Fruit fly (Drosophila melanogaster): ENCODE data around the gene CG11537.

Gene CG11537

dm6 chr3L:3083329-3084083 lies 59.8 kb downstream of the CG11537 start (continued):
- TF ChIP-seq z (GFP tag; IDR thresholded peaks at IDR 0.05) (peak; percentile 80), cwo (GFP tag; optimal IDR thresholded peaks at IDR 0.05) (peak; percentile 71), Abd-B (GFP tag; optimal IDR thresholded peaks at IDR 0.05) (no peak), kay (GFP tag; optimal IDR thresholded peaks at IDR 0.05) (peak; percentile 20), Nf-YA (GFP tag; IDR thresholded peaks at IDR 0.05) (0 out of 2 replicates have a peak, but pooled peaks have one; percentile 12), dpn (GFP tag; optimal IDR thresholded peaks at IDR 0.05) (peak; percentile 12 to 30), lov (optimal IDR thresholded peaks at IDR 0.05) (no peak), lov (GFP tag; IDR thresholded peaks at IDR 0.05) (no peak), kah (GFP tag; optimal IDR thresholded peaks at IDR 0.05) (peak; percentile 22), CG33557 (GFP tag; optimal IDR thresholded peaks at IDR 0.05) (peak; percentile 80), fd64A (GFP tag; optimal IDR thresholded peaks at IDR 0.05) (peak; percentile 78), gcm (GFP tag; optimal IDR thresholded peaks at IDR 0.05) (no peak), CG10267 (tag; optimal IDR thresholded peaks at IDR 0.05) (peak; percentile 16), Spps (tag; optimal IDR thresholded peaks at IDR 0.05) (peak; percentile 47), toy (GFP tag; IDR thresholded peaks at IDR 0.05) (no peak; the same call in 1 of the 2 replicates), esg (GFP tag; conservative IDR thresholded peaks at IDR 0.05) (no peak), sqz (GFP tag; optimal IDR thresholded peaks at IDR 0.05) (peak; percentile 11), Gug (GFP tag; IDR thresholded peaks at IDR 0.05) (peak; percentile 16; the same call in 1 of the 4 replicates), ham (GFP tag; IDR thresholded peaks at IDR 0.05) (no peak), prd (optimal IDR thresholded peaks at IDR 0.05) (no peak), prd (GFP tag; IDR thresholded peaks at IDR 0.05) (no peak), Ravus (GFP tag; IDR thresholded peaks at IDR 0.05) (no peak), CG11723 (GFP tag; optimal IDR thresholded peaks at IDR 0.05) (peak; percentile 43), maf-S (GFP tag; optimal IDR thresholded peaks at IDR 0.05) (no peak), yki (optimal IDR thresholded peaks at IDR 0.05) (no peak), CG9609 (GFP tag; optimal IDR thresholded peaks at IDR 0.05) (peak; percentile 31), CG43689 (GFP tag; IDR thresholded peaks at IDR 0.05) (no peak), CG11247 (GFP tag; IDR thresholded peaks at IDR 0.05) (no peak), CG6175 (GFP tag; IDR thresholded peaks at IDR 0.05) (no peak), MBD-R2 (GFP tag; IDR thresholded peaks at IDR 0.05) (no peak), CG14860 (GFP tag; IDR thresholded peaks at IDR 0.05; ENCODE audit: partially characterized antibody) (no peak), al (GFP tag; IDR thresholded peaks at IDR 0.05) (no peak), CG10462 (GFP tag; optimal IDR thresholded peaks at IDR 0.05) (no peak), shn (GFP tag; optimal IDR thresholded peaks at IDR 0.05) (no peak), CG3995 (GFP tag; optimal IDR thresholded peaks at IDR 0.05) (no peak), CG11398 (GFP tag; optimal IDR thresholded peaks at IDR 0.05) (peak; percentile 33), Lim3 (GFP tag; IDR thresholded peaks at IDR 0.05) (peak; percentile 43; the same call in 1 of the 2 replicates), Dref (GFP tag; IDR thresholded peaks at IDR 0.05) (peak; percentile 49), CG17385 (GFP tag; optimal IDR thresholded peaks at IDR 0.05) (peak; percentile 37), CG32532 (GFP tag; IDR thresholded peaks at IDR 0.05) (peak; percentile 45), onecut (GFP tag; IDR thresholded peaks at IDR 0.05) (peak; percentile 70), CG12236 (GFP tag; optimal IDR thresholded peaks at IDR 0.05) (peak; percentile 33), sug (tag; optimal IDR thresholded peaks at IDR 0.05) (peak; percentile 94), CG12391 (tag; optimal IDR thresholded peaks at IDR 0.05) (no peak), slbo (GFP tag; IDR thresholded peaks at IDR 0.05) (no peak), CG9932 (GFP tag; IDR thresholded peaks at IDR 0.05) (peak; percentile 4; the same call in 1 of the 2 replicates), NC2α (GFP tag; optimal IDR thresholded peaks at IDR 0.05) (peak; percentile 46), tin (GFP tag; optimal IDR thresholded peaks at IDR 0.05) (no peak), HLH3B (GFP tag; IDR thresholded peaks at IDR 0.05) (peak; percentile 47; the same call in 1 of the 2 replicates), CG15601 (tag; optimal IDR thresholded peaks at IDR 0.05) (peak; percentile 81), CG15696 (tag; optimal IDR thresholded peaks at IDR 0.05) (peak; percentile 70)

All from whole organism, embryonic.